Worm (Caenorhabditis elegans) whole organism, midembryonic: ENCODE measurements around the gene egl-15.

Experiments
- cog-1 ChIP-seq: sonication (generic microtip); optimal IDR thresholded peaks from 2 replicates; lab custom pipeline; 2016; ENCODE audit warnings: missing genetic modification characterization, missing compliant biosample characterization
- flt-1 ChIP-seq: fragments of 200-800 bp; sonication (Bioruptor generic); IDR thresholded peaks from 2 replicates; pipeline ENCODE4 v1.3.6; 2022; ENCODE audit warnings: missing genetic modification characterization, missing compliant biosample characterization
- ztf-23 ChIP-seq: fragments of 200-800 bp; sonication (Bioruptor generic); IDR thresholded peaks from 2 replicates; pipeline ENCODE4 v1.3.6; 2022; ENCODE audit warnings: missing genetic modification reagents, missing genetic modification characterization, missing compliant biosample characterization

DNA sequence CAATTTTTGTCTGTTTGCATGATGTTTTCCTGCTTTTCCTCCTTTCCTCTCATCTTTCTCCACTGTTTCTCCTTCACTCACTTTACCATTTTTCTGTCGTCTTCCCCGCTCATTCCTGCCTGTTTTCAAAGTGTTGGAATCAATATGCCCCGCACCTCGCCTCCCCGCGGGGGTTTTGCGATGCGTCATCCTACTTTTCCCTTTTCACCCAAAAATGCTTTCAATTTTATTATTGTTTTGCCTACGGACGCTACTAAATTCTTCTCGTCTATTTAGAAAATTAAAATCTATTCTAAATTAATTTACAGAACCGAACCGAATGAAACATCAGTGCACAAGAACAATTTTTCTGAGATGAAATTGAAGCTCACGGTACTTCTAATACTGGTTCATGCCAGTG lies 24.0 kb upstream of the egl-15 start, which contains the start of gene ver-3:
- no peak for TF ChIP-seq ztf-23
- TF ChIP-seq flt-1 (GFP tag; lab: Robert Waterston, UW) = no peak
- no peak for TF ChIP-seq cog-1 (tag; lab: Kevin White, UChicago)
